Worm (Caenorhabditis elegans): Measurements from ENCODE around the gene ZC204.6.

DNA sequence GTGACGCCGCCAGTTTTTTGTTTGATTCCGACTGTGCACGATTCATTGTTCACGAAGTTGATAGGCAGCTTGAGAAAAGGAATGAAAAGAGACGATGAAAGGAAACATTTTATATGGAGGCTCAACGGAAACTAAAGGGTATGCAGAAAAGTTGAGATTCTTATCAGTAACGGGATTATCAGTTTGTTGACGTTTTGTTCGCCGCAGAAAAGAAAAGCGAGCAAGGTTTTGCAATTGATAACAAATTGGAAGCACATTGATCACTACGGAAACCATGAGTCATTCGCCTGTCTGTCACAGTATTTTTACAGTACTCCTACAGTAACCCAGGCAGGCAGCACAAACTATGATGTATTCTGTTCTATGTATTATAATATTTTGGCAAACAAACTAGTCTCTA lies 8.7 kb downstream of the ZC204.6 start:
- TF ChIP-seq ama-1 (optimal IDR thresholded peaks at IDR 0.05) (no peak), B0310.2 (tag; optimal IDR thresholded peaks at IDR 0.05) (no peak), tbx-11 (GFP tag; IDR thresholded peaks at IDR 0.05) (no peak), ets-7 (tag; optimal IDR thresholded peaks at IDR 0.05) (no peak), pes-1 (GFP tag; IDR thresholded peaks at IDR 0.05) (no peak), ceh-13 (GFP tag; optimal IDR thresholded peaks at IDR 0.05) (no peak), tbx-37 (GFP tag; conservative IDR thresholded peaks at IDR 0.05) (no peak), flt-1 (GFP tag; IDR thresholded peaks at IDR 0.05) (no peak), hmg-4 (GFP tag; optimal IDR thresholded peaks at IDR 0.05) (no peak), hnd-1 (tag; optimal IDR thresholded peaks at IDR 0.05) (no peak), tra-4 (tag; optimal IDR thresholded peaks at IDR 0.05) (no peak)
